Worm (Caenorhabditis elegans): ENCODE data around the gene R09F10.8.

- TF ChIP-seq pha-4 (tag; optimal IDR thresholded peaks at IDR 0.05) (no peak), nhr-77 (tag; optimal IDR thresholded peaks at IDR 0.05) (no peak)
Observed at ce11 chrX:8340393-8340792, 14.1 kb upstream of the R09F10.8 start, which contains the start of gene F55E10.2.

All from whole organism, L3 larva.